Fruit fly (Drosophila melanogaster) whole organism, embryonic: Measurements from ENCODE around the gene dgt2.

Experiments used
- Atf3 ChIP-seq: fragments of 200-800 bp; sonication (Bioruptor generic); optimal IDR thresholded peaks from 3 replicates; lab custom pipeline; 2016; ENCODE audit warnings: missing biosample characterization, missing genetic modification characterization
- Awh ChIP-seq: fragments of 200-800 bp; sonication (Bioruptor generic); IDR thresholded peaks from 2 replicates; pipeline ENCODE4, ENCODE4 v1.3.6; 2022; ENCODE audit warnings: missing biosample characterization, missing genetic modification characterization
- CG10654 ChIP-seq: fragments of 200-800 bp; sonication (Bioruptor generic); optimal IDR thresholded peaks from 2 replicates; lab custom pipeline; 2016; ENCODE audit warnings: missing biosample characterization, missing genetic modification characterization
- CG10959 ChIP-seq: fragments of 200-800 bp; sonication (Bioruptor generic); IDR thresholded peaks from 2 replicates; pipeline ENCODE4 v1.3.6; 2022; ENCODE audit warnings: missing biosample characterization, missing genetic modification characterization
- CG10979 ChIP-seq: fragments of 200-800 bp; sonication (Bioruptor generic); optimal IDR thresholded peaks from 2 replicates; lab custom pipeline; 2018; ENCODE audit warnings: missing biosample characterization, mild to moderate bottlenecking, missing genetic modification characterization, moderate library complexity
- CG12104 ChIP-seq: fragments of 200-800 bp; sonication (Bioruptor generic); optimal IDR thresholded peaks from 3 replicates; lab custom pipeline; 2016; ENCODE audit warnings: missing biosample characterization, missing genetic modification characterization
- CG12219 ChIP-seq: fragments of 200-800 bp; sonication (Bioruptor generic); optimal IDR thresholded peaks from 3 replicates; lab custom pipeline; 2018; ENCODE audit warnings: missing biosample characterization, mild to moderate bottlenecking, missing genetic modification characterization
- CG12391 ChIP-seq: fragments of 200-800 bp; sonication (Bioruptor generic); optimal IDR thresholded peaks from 3 replicates; lab custom pipeline; 2018; ENCODE audit warnings: missing biosample characterization, mild to moderate bottlenecking, missing genetic modification characterization, moderate library complexity
- CG12769 ChIP-seq: fragments of 200-800 bp; sonication (Bioruptor generic); optimal IDR thresholded peaks from 2 replicates; lab custom pipeline; 2019; ENCODE audit warnings: missing biosample characterization, mild to moderate bottlenecking, missing genetic modification characterization, moderate library complexity
- CG12942 ChIP-seq: fragments of 200-800 bp; sonication (Bioruptor generic); optimal IDR thresholded peaks from 3 replicates; lab custom pipeline; 2016; ENCODE audit warnings: missing biosample characterization, missing genetic modification characterization
- CG14965 ChIP-seq: fragments of 200-800 bp; sonication (Bioruptor generic); optimal IDR thresholded peaks from 2 replicates; lab custom pipeline; 2016; ENCODE audit warnings: missing biosample characterization, missing genetic modification characterization, borderline replicate concordance
- CG15269 ChIP-seq: fragments of 200-800 bp; sonication (Bioruptor generic); optimal IDR thresholded peaks from 2 replicates; lab custom pipeline; 2018; ENCODE audit warnings: missing biosample characterization, mild to moderate bottlenecking, missing genetic modification characterization, moderate library complexity
- CG1602 ChIP-seq: fragments of 200-800 bp; sonication (Bioruptor generic); optimal IDR thresholded peaks from 3 replicates; lab custom pipeline; 2016; ENCODE audit warnings: missing biosample characterization, missing genetic modification characterization
- CG1647 ChIP-seq: fragments of 200-800 bp; sonication (Bioruptor generic); optimal IDR thresholded peaks from 3 replicates; lab custom pipeline; 2016; ENCODE audit warnings: missing biosample characterization, missing genetic modification characterization
- CG16863 ChIP-seq: fragments of 200-800 bp; sonication (Bioruptor generic); optimal IDR thresholded peaks from 3 replicates; lab custom pipeline; 2016; ENCODE audit warnings: missing biosample characterization, missing genetic modification characterization
- CG2129 ChIP-seq: fragments of 200-800 bp; sonication (Bioruptor generic); IDR thresholded peaks from 2 replicates; pipeline ENCODE4 v1.3.6; 2022; ENCODE audit warnings: missing biosample characterization, missing genetic modification characterization; ENCODE audit not compliant: partially characterized antibody
- CG34376 ChIP-seq: fragments of 200-800 bp; sonication (Bioruptor generic); optimal IDR thresholded peaks from 2 replicates; lab custom pipeline; 2018; ENCODE audit warnings: missing biosample characterization, mild to moderate bottlenecking, missing genetic modification characterization
- CG4328 ChIP-seq: fragments of 200-800 bp; sonication (Bioruptor generic); optimal IDR thresholded peaks from 3 replicates; lab custom pipeline; 2017; ENCODE audit warnings: missing biosample characterization, missing genetic modification reagents, missing genetic modification characterization
- CG4820 ChIP-seq: fragments of 200-800 bp; sonication (Bioruptor generic); optimal IDR thresholded peaks from 3 replicates; lab custom pipeline; 2016; ENCODE audit warnings: missing biosample characterization, missing genetic modification characterization
- CG5953 ChIP-seq: fragments of 200-800 bp; sonication (Bioruptor generic); IDR thresholded peaks from 2 replicates; pipeline ENCODE4 v1.3.6; 2022; ENCODE audit warnings: missing biosample characterization, missing genetic modification characterization
- CG6683 ChIP-seq: fragments of 200-800 bp; sonication (Bioruptor generic); optimal IDR thresholded peaks from 2 replicates; lab custom pipeline; 2017; ENCODE audit warnings: missing biosample characterization, mild to moderate bottlenecking, missing genetic modification characterization, missing genetic modification reagents
- CG6791 ChIP-seq: fragments of 200-800 bp; sonication (Bioruptor generic); IDR thresholded peaks from 3 replicates; pipeline ENCODE4 v1.3.6; 2022; ENCODE audit warnings: missing biosample characterization, missing genetic modification characterization; ENCODE audit not compliant: partially characterized antibody
- CG7786 ChIP-seq: fragments of 200-800 bp; sonication (Bioruptor generic); optimal IDR thresholded peaks from 2 replicates; lab custom pipeline; 2016; ENCODE audit warnings: missing biosample characterization, missing genetic modification characterization
- CG7839 ChIP-seq: fragments of 200-800 bp; sonication (Bioruptor generic); optimal IDR thresholded peaks from 3 replicates; lab custom pipeline; 2018; ENCODE audit warnings: missing biosample characterization, mild to moderate bottlenecking, missing genetic modification characterization, moderate library complexity
- CG8478 ChIP-seq: fragments of >200 bp; optimal IDR thresholded peaks from 2 replicates; lab custom pipeline; 2018
- CG8944 ChIP-seq: fragments of 200-800 bp; sonication (Bioruptor generic); optimal IDR thresholded peaks from 3 replicates; lab custom pipeline; 2016; ENCODE audit warnings: missing biosample characterization, missing genetic modification characterization
- CTCF ChIP-seq: fragments of 200-800 bp; sonication (Bioruptor generic); optimal IDR thresholded peaks from 2 replicates; lab custom pipeline; 2017; ENCODE audit warnings: missing biosample characterization, mild to moderate bottlenecking, missing genetic modification characterization, moderate library complexity
- CoRest ChIP-seq: fragments of 200-800 bp; sonication (Bioruptor generic); optimal IDR thresholded peaks from 3 replicates; lab custom pipeline; 2018; ENCODE audit warnings: missing biosample characterization, mild to moderate bottlenecking, missing genetic modification characterization, moderate library complexity
- D19B ChIP-seq: fragments of 200-800 bp; sonication (Bioruptor generic); optimal IDR thresholded peaks from 2 replicates; lab custom pipeline; 2017; ENCODE audit warnings: missing biosample characterization, mild to moderate bottlenecking, missing genetic modification characterization
- Dek ChIP-seq: fragments of 200-800 bp; sonication (Bioruptor generic); optimal IDR thresholded peaks from 3 replicates; lab custom pipeline; 2019; ENCODE audit warnings: missing biosample characterization, mild to moderate bottlenecking, missing genetic modification characterization, moderate library complexity
- ERR ChIP-seq: fragments of 200-800 bp; sonication (Bioruptor generic); optimal IDR thresholded peaks from 2 replicates; lab custom pipeline; 2016; ENCODE audit warnings: missing biosample characterization, missing genetic modification characterization
- Ets65A ChIP-seq: fragments of 200-800 bp; sonication (Bioruptor generic); peaks from one replicate; lab custom pipeline; 2016; ENCODE audit warnings: missing biosample characterization, missing genetic modification characterization
- Hey ChIP-seq: fragments of 200-800 bp; sonication (Bioruptor generic); optimal IDR thresholded peaks from 3 replicates; lab custom pipeline; 2018; ENCODE audit warnings: missing biosample characterization, mild to moderate bottlenecking, missing genetic modification characterization
- Med ChIP-seq: fragments of 200-800 bp; sonication (Bioruptor generic); peaks from one replicate; lab custom pipeline; 2016; ENCODE audit warnings: missing biosample characterization, missing genetic modification characterization, mild to moderate bottlenecking, inconsistent platforms, moderate library complexity
- Rx ChIP-seq: fragments of 200-800 bp; sonication (Bioruptor generic); IDR thresholded peaks from 2 replicates; pipeline ENCODE4 v1.3.6; 2022; ENCODE audit warnings: missing biosample characterization, missing genetic modification characterization
- Sry-δ ChIP-seq: fragments of 200-800 bp; sonication (Bioruptor generic); optimal IDR thresholded peaks from 2 replicates; lab custom pipeline; 2016; ENCODE audit warnings: missing biosample characterization, missing genetic modification characterization
- Trl ChIP-seq, 3 experiments: fragments of >200 bp in 2 of 3; fragments of 200-800 bp in 1 of 3; sonication (Bioruptor generic) in 1 of 3; optimal IDR thresholded peaks; 2 replicates in 1 of 3; 3 replicates in 2 of 3; lab custom pipeline; 2016 to 2017; ENCODE audit warnings: missing biosample characterization in 1 of 3, missing genetic modification characterization in 1 of 3
- YL-1 ChIP-seq: fragments of 200-800 bp; sonication (Bioruptor generic); optimal IDR thresholded peaks from 3 replicates; lab custom pipeline; 2017; ENCODE audit warnings: missing biosample characterization, mild to moderate bottlenecking, missing genetic modification characterization
- caup ChIP-seq: fragments of 200-800 bp; sonication (Bioruptor generic); optimal IDR thresholded peaks from 3 replicates; lab custom pipeline; 2017; ENCODE audit warnings: missing biosample characterization, mild to moderate bottlenecking, missing genetic modification characterization, moderate library complexity; ENCODE audit not compliant: severe bottlenecking
- corto ChIP-seq: fragments of 200-800 bp; sonication (Bioruptor generic); optimal IDR thresholded peaks from 2 replicates; lab custom pipeline; 2016; ENCODE audit warnings: missing biosample characterization, mild to moderate bottlenecking, missing genetic modification characterization, moderate library complexity
- dpn ChIP-seq, 2 experiments: fragments of 200-800 bp; sonication (Bioruptor generic); optimal IDR thresholded peaks; 3 replicates each; lab custom pipeline; 2016; ENCODE audit warnings: missing biosample characterization in 2 of 2, missing genetic modification characterization in 2 of 2
- gcm ChIP-seq: fragments of 200-800 bp; sonication (Bioruptor generic); optimal IDR thresholded peaks from 2 replicates; lab custom pipeline; 2019; ENCODE audit warnings: missing biosample characterization, mild to moderate bottlenecking, missing genetic modification characterization, moderate library complexity
- gem ChIP-seq: fragments of 200-800 bp; sonication (Bioruptor generic); optimal IDR thresholded peaks from 2 replicates; lab custom pipeline; 2019; ENCODE audit warnings: missing biosample characterization, mild to moderate bottlenecking, missing genetic modification characterization, moderate library complexity
- gfzf ChIP-seq: fragments of 200-800 bp; sonication (Bioruptor generic); optimal IDR thresholded peaks from 2 replicates; lab custom pipeline; 2016; ENCODE audit warnings: missing biosample characterization, mild to moderate bottlenecking, missing genetic modification characterization, moderate library complexity
- nerfin-1 ChIP-seq: fragments of 200-800 bp; sonication (Bioruptor generic); optimal IDR thresholded peaks from 3 replicates; lab custom pipeline; 2019; ENCODE audit warnings: missing biosample characterization, mild to moderate bottlenecking, missing genetic modification characterization, moderate library complexity
- otp ChIP-seq: fragments of 200-800 bp; sonication (Bioruptor generic); IDR thresholded peaks from 3 replicates; pipeline ENCODE4, ENCODE4 v1.3.6; 2022; ENCODE audit warnings: missing biosample characterization, missing genetic modification characterization
- pnt ChIP-seq: fragments of 200-800 bp; sonication (Bioruptor generic); optimal IDR thresholded peaks from 3 replicates; lab custom pipeline; 2016; ENCODE audit warnings: missing biosample characterization, missing genetic modification characterization
- rib ChIP-seq: fragments of 200-800 bp; sonication (Bioruptor generic); IDR thresholded peaks from 2 replicates; pipeline ENCODE4 v1.3.6; 2022; ENCODE audit warnings: missing biosample characterization, missing genetic modification characterization
- sens ChIP-seq: fragments of 200-800 bp; sonication (Bioruptor generic); peaks from one replicate; lab custom pipeline; 2016; ENCODE audit warnings: missing biosample characterization, missing genetic modification characterization
- tna ChIP-seq: fragments of 200-800 bp; sonication (Bioruptor generic); IDR thresholded peaks from 2 replicates; pipeline ENCODE4 v1.3.6; 2022; ENCODE audit warnings: missing biosample characterization, missing genetic modification characterization; ENCODE audit not compliant: partially characterized antibody

The dgt2 gene

DNA sequence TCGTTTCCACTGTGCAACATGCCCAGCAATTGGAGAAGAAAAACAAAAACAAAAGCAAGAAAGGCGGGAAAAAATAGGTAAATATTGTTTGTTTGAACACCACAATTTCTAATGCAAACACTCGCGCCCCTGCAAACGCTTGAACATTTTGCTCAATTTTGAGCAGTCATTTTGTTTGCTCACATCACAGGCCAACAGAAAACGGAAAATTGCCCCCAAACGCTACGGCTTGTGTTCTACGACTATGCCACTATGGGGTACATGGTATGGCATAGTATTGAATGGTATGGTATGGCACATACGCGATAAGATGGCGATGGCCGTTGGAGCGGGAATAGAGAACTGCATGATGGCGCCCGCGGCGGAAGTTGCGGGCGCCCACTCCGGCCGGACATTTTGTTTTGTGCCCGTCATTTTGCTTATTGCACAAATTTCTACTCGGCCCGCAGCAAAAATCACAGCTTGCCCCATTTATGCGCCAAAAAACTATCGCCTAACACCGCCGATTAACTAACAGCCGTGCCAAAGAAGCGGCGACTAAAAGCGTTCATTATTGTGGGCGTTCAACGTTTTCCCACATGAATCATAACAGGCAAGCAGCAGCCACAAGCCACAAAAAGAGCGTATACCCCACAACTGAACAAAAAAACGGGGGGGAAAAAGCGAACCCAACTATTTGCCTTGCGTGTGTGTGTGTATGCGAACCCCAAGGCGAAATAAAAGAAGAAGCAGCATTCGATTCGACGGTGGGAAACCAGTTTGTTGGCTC, 14.7 kb downstream of the dgt2 start (continued):
- peak; percentile 63 for TF ChIP-seq Ets65A (GFP tag; lab: Kevin White, UChicago)
- no peak for TF ChIP-seq Awh (GFP tag; lab: Robert Waterston, UW)
- TF ChIP-seq CG6791 (GFP tag; lab: Robert Waterston, UW), result no peak
- TF ChIP-seq caup (GFP tag; lab: Kevin White, UChicago), result peak; percentile 74
- TF ChIP-seq D19B (GFP tag; lab: Kevin White, UChicago), result peak; percentile 7
- TF ChIP-seq CG12769 (tag; lab: Kevin White, UChicago), result peak; percentile 91
- TF ChIP-seq CoRest (tag; lab: Kevin White, UChicago), result peak; percentile 50
- no peak for TF ChIP-seq CG10959 (GFP tag; lab: Robert Waterston, UW)
- peak; percentile 9 for TF ChIP-seq CG14965
- no peak for TF ChIP-seq gfzf (GFP tag; lab: Kevin White, UChicago)
- TF ChIP-seq CG10979, result peak; percentile 24
- peak; percentile 44 for TF ChIP-seq Dek
- TF ChIP-seq Rx, result no peak
- TF ChIP-seq CG15269 (tag; lab: Kevin White, UChicago), result peak; percentile 73
- peak; percentile 77 for TF ChIP-seq gem (tag; lab: Kevin White, UChicago)
- TF ChIP-seq pnt (GFP tag; lab: Kevin White, UChicago), result peak; percentile 32
- no peak for TF ChIP-seq CG8478
- TF ChIP-seq CG1602 (GFP tag; lab: Kevin White, UChicago), result peak; percentile 8
- TF ChIP-seq Med (GFP tag; lab: Kevin White, UChicago), result peak; percentile 93
- peak; percentile 62 for TF ChIP-seq CG12104
- TF ChIP-seq dpn (GFP tag; optimal IDR thresholded peaks at IDR 0.05; lab: Kevin White, UChicago), result peak; percentile 33 to 50
- TF ChIP-seq Sry-δ (GFP tag; lab: Kevin White, UChicago), result no peak
- no peak for TF ChIP-seq nerfin-1 (tag; lab: Kevin White, UChicago)
- peak; percentile 79 for TF ChIP-seq CG4328 (GFP tag; lab: Kevin White, UChicago)
- peak; percentile 24 for TF ChIP-seq CG8944
- TF ChIP-seq CG12219 (GFP tag; lab: Kevin White, UChicago), result peak; percentile 77
- no peak for TF ChIP-seq rib (GFP tag; lab: Robert Waterston, UW)
- no peak for TF ChIP-seq CTCF (GFP tag; lab: Kevin White, UChicago)
- no peak for TF ChIP-seq CG5953 (GFP tag; lab: Robert Waterston, UW)
- TF ChIP-seq Hey (tag; lab: Kevin White, UChicago), result peak; percentile 75
- TF ChIP-seq CG12942, result peak; percentile 6
- peak; percentile 22 for TF ChIP-seq CG7839 (tag; lab: Kevin White, UChicago)
- no peak for TF ChIP-seq otp (GFP tag; lab: Robert Waterston, UW)
- TF ChIP-seq YL-1 (GFP tag; lab: Kevin White, UChicago), result peak; percentile 61
- peak; percentile 32 for TF ChIP-seq CG10654 (GFP tag; lab: Kevin White, UChicago)
- TF ChIP-seq tna (GFP tag; lab: Robert Waterston, UW), result no peak
- TF ChIP-seq gcm (GFP tag; lab: Kevin White, UChicago), result peak; percentile 68
- TF ChIP-seq CG7786, result no peak
- peak; percentile 32 for TF ChIP-seq ERR (GFP tag; lab: Kevin White, UChicago)
- peak; percentile 95 for TF ChIP-seq sens
- peak; percentile 34 for TF ChIP-seq Atf3 (GFP tag; lab: Kevin White, UChicago)
- TF ChIP-seq CG4820, result peak; percentile 13
- peak; percentile 65 for TF ChIP-seq CG12391 (tag; lab: Kevin White, UChicago)
- TF ChIP-seq CG16863 (GFP tag; lab: Kevin White, UChicago), result peak; percentile 63
- peak; percentile 49 for TF ChIP-seq CG34376 (GFP tag; lab: Kevin White, UChicago)
- TF ChIP-seq corto (GFP tag; lab: Kevin White, UChicago), result no peak
- TF ChIP-seq CG2129 (GFP tag; lab: Robert Waterston, UW), result no peak
- peak; percentile 69 for TF ChIP-seq CG6683 (GFP tag; lab: Kevin White, UChicago)
- peak; percentile 6 for TF ChIP-seq CG1647 (GFP tag; lab: Kevin White, UChicago)
- no peak for TF ChIP-seq Trl (optimal IDR thresholded peaks at IDR 0.05; lab: Kevin White, UChicago)
- peak; percentile 79 for TF ChIP-seq Trl (GFP tag; optimal IDR thresholded peaks at IDR 0.05; lab: Kevin White, UChicago)
